Worm (Caenorhabditis elegans) whole organism, midembryonic: ENCODE measurements around the gene nhr-267.
"Not testable (repeated sequence)": the region's sequence is repeated elsewhere in the genome, so short reads cannot be mapped to it uniquely, and the experiment has no call there.

Experiments
- T22C8.4 ChIP-seq: fragments of 200-800 bp; sonication (Bioruptor generic); IDR thresholded peaks from 2 replicates; pipeline ENCODE4 v1.3.6; 2022; ENCODE audit warnings: missing genetic modification characterization, missing compliant biosample characterization
- cog-1 ChIP-seq: sonication (generic microtip); optimal IDR thresholded peaks from 2 replicates; lab custom pipeline; 2016; ENCODE audit warnings: missing genetic modification characterization, missing compliant biosample characterization
- flt-1 ChIP-seq: fragments of 200-800 bp; sonication (Bioruptor generic); IDR thresholded peaks from 2 replicates; pipeline ENCODE4 v1.3.6; 2022; ENCODE audit warnings: missing genetic modification characterization, missing compliant biosample characterization
- klf-2 ChIP-seq: fragments of 200-800 bp; sonication (Bioruptor generic); conservative IDR thresholded peaks from 2 replicates; pipeline ENCODE4 v1.3.6; 2022; ENCODE audit warnings: missing genetic modification reagents, missing genetic modification characterization, missing compliant biosample characterization
- med-1 ChIP-seq: sonication (generic microtip); optimal IDR thresholded peaks from 2 replicates; lab custom pipeline; 2017; ENCODE audit warnings: missing genetic modification characterization, mild to moderate bottlenecking, missing compliant biosample characterization, antibody characterized with exemption, missing genetic modification reagents; ENCODE audit not compliant: insufficient read depth
- ref-1 ChIP-seq: fragments of 200-800 bp; sonication (Bioruptor generic); conservative IDR thresholded peaks from 2 replicates; pipeline ENCODE4 v1.3.6; 2022; ENCODE audit warnings: missing genetic modification reagents, missing genetic modification characterization, missing compliant biosample characterization
- tab-1 ChIP-seq: fragments of 200-800 bp; sonication (Bioruptor generic); IDR thresholded peaks from 2 replicates; pipeline ENCODE4 v1.3.6; 2022; ENCODE audit warnings: missing genetic modification characterization, missing compliant biosample characterization
- ztf-23 ChIP-seq: fragments of 200-800 bp; sonication (Bioruptor generic); IDR thresholded peaks from 2 replicates; pipeline ENCODE4 v1.3.6; 2022; ENCODE audit warnings: missing genetic modification reagents, missing genetic modification characterization, missing compliant biosample characterization
- ztf-29 ChIP-seq: fragments of 200-800 bp; sonication (Bioruptor generic); IDR thresholded peaks from 2 replicates; pipeline ENCODE4 v1.3.6; 2022; ENCODE audit warnings: missing genetic modification reagents, missing genetic modification characterization, missing compliant biosample characterization

nhr-267 gene

DNA sequence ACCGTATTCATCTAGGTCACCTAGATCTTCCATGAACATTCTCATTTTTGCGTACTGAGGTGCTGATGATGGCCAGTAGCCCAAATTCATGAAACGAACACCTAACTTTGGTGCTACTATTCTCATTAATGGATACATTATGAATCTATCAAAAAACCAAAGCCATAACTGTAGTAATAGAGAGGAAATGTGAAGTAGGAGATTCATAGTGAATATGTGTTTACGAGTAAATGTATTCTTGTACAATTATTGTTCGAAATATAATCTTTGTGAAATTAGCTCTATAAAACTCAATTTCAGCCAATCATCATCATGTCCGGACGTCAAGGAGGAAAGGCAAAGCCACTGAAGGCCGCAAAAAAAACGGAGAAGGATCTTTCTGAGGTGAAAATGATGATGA lies 32.9 kb upstream of the nhr-267 start, which contains the start of the genes F49C12.11 and nemt-1:
Gene F49C12.11, plus strand, starts transcription at position 301 of the 400 bp plus-strand sequence.
Gene nemt-1, minus strand, starts transcription at position 360 of the 400 bp plus-strand sequence.
- no peak for TF ChIP-seq cog-1 (tag; lab: Kevin White, UChicago)
- no peak for TF ChIP-seq ref-1 (GFP tag; lab: Robert Waterston, UW)
- TF ChIP-seq ztf-29 (GFP tag; lab: Robert Waterston, UW): no peak
- TF ChIP-seq T22C8.4 (GFP tag; lab: Robert Waterston, UW): no peak
- TF ChIP-seq med-1 (GFP tag; lab: Kevin White, UChicago): no peak
- TF ChIP-seq flt-1 (GFP tag; lab: Robert Waterston, UW): no peak
- TF ChIP-seq ztf-23 (GFP tag; lab: Robert Waterston, UW): no peak
- no peak for TF ChIP-seq tab-1 (GFP tag; lab: Robert Waterston, UW)
- TF ChIP-seq klf-2 (GFP tag; lab: Robert Waterston, UW): no peak

DNA sequence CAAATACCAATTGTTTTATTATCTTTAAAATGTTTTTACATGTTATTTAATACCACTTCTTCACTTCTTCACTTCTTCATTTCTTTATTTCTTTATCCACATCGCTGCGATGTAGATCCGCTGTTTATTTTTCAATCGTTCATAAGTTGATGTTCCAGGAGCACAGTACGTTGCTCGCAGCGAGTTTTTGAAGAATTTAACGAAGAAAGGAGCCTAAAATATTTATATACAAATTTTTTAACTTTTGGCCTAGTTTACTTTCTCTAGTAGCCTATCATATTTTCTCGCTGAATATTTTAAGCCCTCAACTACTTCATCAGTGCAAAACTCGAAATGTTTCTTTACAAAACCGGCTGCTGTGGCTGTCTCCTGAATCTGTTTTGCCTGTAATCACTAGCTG lies 31.9 kb upstream of the nhr-267 start:
- TF ChIP-seq med-1 (GFP tag; lab: Kevin White, UChicago): no peak
- TF ChIP-seq cog-1 (tag; lab: Kevin White, UChicago): no peak
- TF ChIP-seq ztf-29 (GFP tag; lab: Robert Waterston, UW): no peak
- no peak for TF ChIP-seq ref-1 (GFP tag; lab: Robert Waterston, UW)
- no peak for TF ChIP-seq ztf-23 (GFP tag; lab: Robert Waterston, UW)
- no peak for TF ChIP-seq flt-1 (GFP tag; lab: Robert Waterston, UW)
- TF ChIP-seq T22C8.4 (GFP tag; lab: Robert Waterston, UW): no peak
- no peak for TF ChIP-seq klf-2 (GFP tag; lab: Robert Waterston, UW)
- TF ChIP-seq tab-1 (GFP tag; lab: Robert Waterston, UW): no peak

DNA sequence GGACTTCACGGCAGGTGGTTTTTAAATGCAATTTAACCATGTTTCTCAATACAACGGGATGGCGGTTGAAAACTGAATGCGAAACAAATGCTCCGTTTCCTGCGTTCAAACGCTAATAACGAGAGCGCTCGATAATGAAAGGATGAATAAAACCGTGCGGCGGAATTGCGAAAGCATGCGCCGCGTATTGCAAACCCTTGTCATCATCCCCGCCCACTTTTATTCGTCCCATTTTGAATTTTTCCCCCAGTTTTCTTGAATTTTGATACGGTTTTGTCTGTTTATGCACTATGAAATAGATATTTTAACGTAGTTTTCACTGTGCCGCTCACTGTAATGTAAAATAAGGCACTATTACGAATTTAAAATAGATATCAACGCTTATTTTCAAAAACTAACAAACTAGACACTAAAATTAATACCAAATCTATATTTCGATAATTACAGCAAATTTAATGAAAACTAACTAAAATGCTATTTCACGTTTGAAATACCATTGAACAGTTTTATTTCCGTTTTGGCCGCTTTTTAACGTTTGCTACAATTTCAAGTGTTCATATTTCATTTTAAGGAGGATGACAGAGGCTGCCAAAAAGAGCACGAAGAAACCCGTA lies 30.0 kb upstream of the nhr-267 start, which contains the start of the genes F49C12.9 and rpn-7:
Gene F49C12.9, minus strand, starts transcription at position 148 of the 614 bp plus-strand sequence.
Gene rpn-7, plus strand, starts transcription at position 564 of the 614 bp plus-strand sequence.
- no peak; the same call in none of the 2 replicates for TF ChIP-seq flt-1 (GFP tag; lab: Robert Waterston, UW)
- TF ChIP-seq ztf-23 (GFP tag; lab: Robert Waterston, UW): peak; percentile 85
- TF ChIP-seq cog-1 (tag; lab: Kevin White, UChicago): peak; percentile 52
- peak; percentile 86 for TF ChIP-seq med-1 (GFP tag; lab: Kevin White, UChicago)
- TF ChIP-seq tab-1 (GFP tag; lab: Robert Waterston, UW): peak; percentile 81
- TF ChIP-seq ref-1 (GFP tag; lab: Robert Waterston, UW): no peak

DNA sequence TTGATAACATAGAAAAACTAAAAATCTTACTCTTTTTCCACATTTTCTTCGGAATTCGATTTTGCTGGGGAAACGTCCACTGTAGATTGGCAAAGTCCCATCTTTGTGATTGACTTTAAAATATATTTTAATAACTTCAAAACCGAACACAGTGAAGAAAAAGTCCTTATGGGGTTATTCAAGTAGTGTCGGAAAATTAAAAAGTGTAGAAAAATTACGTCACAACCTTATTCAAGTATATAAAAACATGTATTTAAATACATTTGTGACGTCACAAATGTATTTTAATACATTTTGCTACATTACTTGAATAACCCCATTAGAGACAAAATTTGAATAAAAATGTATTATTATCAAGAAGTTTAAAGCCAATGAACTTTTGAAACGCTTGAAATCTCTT lies 26.6 kb upstream of the nhr-267 start, which contains the start of gene F49C12.7:
Gene F49C12.7, minus strand, starts transcription at position 101 of the 400 bp plus-strand sequence.
- TF ChIP-seq klf-2, T22C8.4, tab-1 (GFP tag; lab: Robert Waterston, UW): not testable (repeated sequence)

DNA sequence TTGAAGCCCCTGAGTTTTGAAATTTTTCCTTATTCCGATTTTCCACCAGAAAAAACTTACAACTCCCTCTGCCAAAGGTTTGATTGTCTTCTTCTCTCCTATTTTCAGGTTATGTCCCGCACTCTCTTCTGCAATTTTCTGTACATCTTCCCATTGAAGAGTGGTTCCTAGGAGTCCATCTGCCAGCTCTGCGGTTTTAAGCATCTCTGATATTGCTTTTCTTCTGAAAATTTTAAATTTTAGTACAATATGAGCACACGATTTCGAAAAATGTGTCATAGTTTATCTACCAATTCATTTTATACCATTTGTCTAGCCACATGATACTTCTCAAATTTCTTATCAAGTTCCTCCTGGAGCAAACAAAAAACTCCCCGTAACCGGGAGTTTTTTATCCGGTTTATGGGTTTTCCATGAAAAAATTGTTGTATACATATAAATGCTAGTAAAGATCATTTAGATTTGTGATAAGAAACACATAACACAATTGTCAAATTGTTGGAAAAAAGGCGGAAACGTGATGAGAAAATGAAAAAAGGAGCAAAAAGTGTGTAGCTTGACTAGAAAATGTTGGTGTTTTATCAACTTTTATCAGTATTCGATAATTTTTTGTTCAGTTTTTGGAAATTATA lies 24.8 kb upstream of the nhr-267 start:
- TF ChIP-seq ref-1 (GFP tag; lab: Robert Waterston, UW) (no peak), ztf-23 (GFP tag; lab: Robert Waterston, UW) (no peak), cog-1 (tag; lab: Kevin White, UChicago) (no peak), ztf-29 (GFP tag; lab: Robert Waterston, UW) (no peak), flt-1 (GFP tag; lab: Robert Waterston, UW) (no peak), med-1 (GFP tag; lab: Kevin White, UChicago) (no peak), T22C8.4 (GFP tag; lab: Robert Waterston, UW) (no peak), tab-1 (GFP tag; lab: Robert Waterston, UW) (no peak), klf-2 (GFP tag; lab: Robert Waterston, UW) (no peak)

DNA sequence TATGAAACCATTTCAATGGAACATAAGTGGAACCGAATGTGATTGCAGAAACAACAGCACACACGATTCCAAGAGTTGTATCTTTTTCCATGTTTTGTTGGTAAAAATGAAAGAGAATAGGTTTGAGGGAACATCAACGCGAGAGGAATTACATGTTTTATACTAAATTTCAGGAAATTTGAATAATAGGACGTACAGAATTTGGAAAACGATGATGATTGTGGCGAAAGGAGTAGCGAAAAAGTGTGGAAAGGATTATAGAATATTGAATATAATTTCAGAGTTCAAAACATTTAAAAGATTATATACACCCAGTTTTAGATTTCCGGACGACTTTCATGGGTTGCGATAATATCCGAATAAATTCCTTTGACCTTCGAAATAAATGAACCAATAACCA lies 22.8 kb upstream of the nhr-267 start, which contains the start of gene F49C12.6:
Gene F49C12.6, minus strand, starts transcription at position 101 of the 400 bp plus-strand sequence.
- TF ChIP-seq T22C8.4 (GFP tag; lab: Robert Waterston, UW) (no peak), tab-1 (GFP tag; lab: Robert Waterston, UW) (no peak), klf-2 (GFP tag; lab: Robert Waterston, UW) (no peak), ztf-23 (GFP tag; lab: Robert Waterston, UW) (no peak), cog-1 (tag; lab: Kevin White, UChicago) (no peak), flt-1 (GFP tag; lab: Robert Waterston, UW) (no peak), ztf-29 (GFP tag; lab: Robert Waterston, UW) (no peak), med-1 (GFP tag; lab: Kevin White, UChicago) (no peak), ref-1 (GFP tag; lab: Robert Waterston, UW) (no peak)

DNA sequence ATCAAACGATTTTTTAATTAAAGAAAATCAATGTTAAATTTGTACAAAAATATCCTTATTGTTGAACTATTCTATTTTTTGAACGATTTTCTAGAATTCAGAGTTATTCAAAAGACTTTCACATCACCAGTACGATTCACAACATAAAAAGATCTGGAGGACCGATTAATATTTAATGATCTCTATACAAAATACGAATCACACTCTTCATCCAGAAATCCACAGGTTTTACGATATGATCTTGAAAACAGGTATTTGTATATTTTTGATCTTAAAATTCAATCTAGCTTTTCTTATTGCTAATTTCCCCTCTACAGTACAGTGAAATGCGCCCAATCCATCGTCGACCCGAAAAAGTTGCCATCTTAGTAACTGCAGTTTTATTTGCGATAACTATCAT lies 18.4 kb upstream of the nhr-267 start, which contains the start of gene F49C12.5:
Gene F49C12.5, plus strand, starts transcription at position 301 of the 400 bp plus-strand sequence.
- TF ChIP-seq ref-1 (GFP tag; lab: Robert Waterston, UW) (no peak), ztf-29 (GFP tag; lab: Robert Waterston, UW) (no peak), ztf-23 (GFP tag; lab: Robert Waterston, UW) (no peak), cog-1 (tag; lab: Kevin White, UChicago) (no peak), tab-1 (GFP tag; lab: Robert Waterston, UW) (no peak), flt-1 (GFP tag; lab: Robert Waterston, UW) (no peak), med-1 (GFP tag; lab: Kevin White, UChicago) (no peak), klf-2 (GFP tag; lab: Robert Waterston, UW) (no peak)

DNA sequence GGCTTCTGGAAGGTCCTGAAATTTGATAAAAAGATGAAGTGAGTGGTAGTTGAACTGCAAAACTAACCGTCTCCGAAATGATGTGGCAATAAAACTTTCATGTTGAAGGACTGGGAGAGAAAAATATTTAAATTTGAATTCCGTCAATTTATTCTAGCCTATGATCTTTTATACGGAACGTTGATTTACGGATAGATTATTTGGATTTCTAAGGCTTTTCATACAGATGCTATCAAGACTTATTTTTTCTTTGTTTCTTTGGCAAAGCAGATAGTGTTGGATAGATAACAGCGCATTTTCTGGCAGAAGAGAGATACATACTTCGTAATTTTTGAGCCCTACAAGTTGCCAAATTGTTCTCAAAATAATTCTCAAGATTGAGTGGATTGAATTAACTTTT lies 17.8 kb upstream of the nhr-267 start, which contains the start of gene F49C12.4:
Gene F49C12.4, minus strand, starts transcription at position 101 of the 400 bp plus-strand sequence.
- TF ChIP-seq tab-1 (GFP tag; lab: Robert Waterston, UW) (no peak), cog-1 (tag; lab: Kevin White, UChicago) (no peak), ref-1 (GFP tag; lab: Robert Waterston, UW) (no peak), flt-1 (GFP tag; lab: Robert Waterston, UW) (no peak), klf-2 (GFP tag; lab: Robert Waterston, UW) (no peak), ztf-29 (GFP tag; lab: Robert Waterston, UW) (no peak), med-1 (GFP tag; lab: Kevin White, UChicago) (no peak), ztf-23 (GFP tag; lab: Robert Waterston, UW) (no peak), T22C8.4 (GFP tag; lab: Robert Waterston, UW) (no peak)
